Worm (Caenorhabditis elegans): ENCODE results near the gene F55A4.3.

The F55A4.3 gene

DNA sequence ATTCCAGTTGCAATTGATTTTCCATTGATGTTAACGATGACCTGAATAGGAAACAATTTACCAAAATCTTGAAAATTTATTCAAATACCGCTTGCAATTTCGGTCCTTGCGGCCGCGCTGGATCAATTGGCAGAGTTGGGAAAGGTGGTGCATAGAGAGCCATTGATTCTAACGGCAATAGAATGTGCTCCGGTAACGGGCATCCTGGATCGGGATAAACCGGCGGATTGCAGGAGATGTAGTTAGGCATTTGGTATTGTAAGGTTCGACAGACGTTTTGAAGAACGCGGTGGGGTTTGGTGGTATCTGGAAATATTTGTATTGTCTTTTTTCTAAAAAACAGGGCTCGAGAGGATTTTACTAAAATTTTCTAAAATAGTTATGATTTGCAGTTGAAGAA, 6.0 kb upstream of the F55A4.3 start:
- TF ChIP-seq dao-5 (tag; optimal IDR thresholded peaks at IDR 0.05): no peak
- no peak for TF ChIP-seq W03F9.2 (tag; optimal IDR thresholded peaks at IDR 0.05)
- no peak for TF ChIP-seq him-1 (tag; optimal IDR thresholded peaks at IDR 0.05)

DNA sequence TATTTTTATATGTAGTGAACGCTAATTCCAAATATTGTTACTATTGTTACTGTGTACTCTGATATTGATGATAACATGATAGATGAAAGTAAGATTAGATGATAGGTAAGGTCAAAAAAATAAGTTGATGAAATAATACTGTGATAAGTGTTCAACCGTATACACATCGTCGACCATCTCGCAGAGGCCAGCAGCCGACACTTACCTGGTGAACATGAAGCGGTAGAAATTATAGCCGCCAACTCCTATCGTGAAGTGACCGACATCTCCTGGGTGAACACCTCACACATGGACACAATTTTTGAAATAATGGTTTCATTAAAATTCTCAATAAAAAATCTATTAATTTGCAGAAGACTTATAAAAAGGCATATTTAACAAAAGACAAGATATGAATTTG, 2.5 kb upstream of the F55A4.3 start:
- TF ChIP-seq him-1 (tag; optimal IDR thresholded peaks at IDR 0.05) (no peak), dao-5 (tag; optimal IDR thresholded peaks at IDR 0.05) (no peak), W03F9.2 (tag; optimal IDR thresholded peaks at IDR 0.05) (no peak)

DNA sequence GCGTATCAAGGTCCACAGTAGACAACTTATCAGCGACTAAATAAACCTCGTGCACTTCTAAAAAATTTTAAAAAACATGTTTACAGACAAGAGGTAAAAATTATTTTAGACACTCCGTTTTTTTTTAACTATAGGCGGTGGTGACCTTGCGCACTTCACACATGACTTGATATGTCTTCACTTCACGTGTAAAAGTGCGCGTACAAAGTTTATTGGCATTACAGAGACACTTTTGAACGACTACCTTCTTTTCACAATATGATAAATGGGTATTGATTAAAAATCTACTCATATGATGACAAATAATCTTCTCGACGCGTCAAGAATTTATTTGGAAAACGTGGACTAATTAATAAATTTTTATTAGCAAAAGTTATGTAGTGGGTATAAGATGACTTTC, 1.8 kb upstream of the F55A4.3 start:
- TF ChIP-seq W03F9.2 (tag; optimal IDR thresholded peaks at IDR 0.05) (no peak), dao-5 (tag; optimal IDR thresholded peaks at IDR 0.05) (no peak), him-1 (tag; optimal IDR thresholded peaks at IDR 0.05) (no peak)

DNA sequence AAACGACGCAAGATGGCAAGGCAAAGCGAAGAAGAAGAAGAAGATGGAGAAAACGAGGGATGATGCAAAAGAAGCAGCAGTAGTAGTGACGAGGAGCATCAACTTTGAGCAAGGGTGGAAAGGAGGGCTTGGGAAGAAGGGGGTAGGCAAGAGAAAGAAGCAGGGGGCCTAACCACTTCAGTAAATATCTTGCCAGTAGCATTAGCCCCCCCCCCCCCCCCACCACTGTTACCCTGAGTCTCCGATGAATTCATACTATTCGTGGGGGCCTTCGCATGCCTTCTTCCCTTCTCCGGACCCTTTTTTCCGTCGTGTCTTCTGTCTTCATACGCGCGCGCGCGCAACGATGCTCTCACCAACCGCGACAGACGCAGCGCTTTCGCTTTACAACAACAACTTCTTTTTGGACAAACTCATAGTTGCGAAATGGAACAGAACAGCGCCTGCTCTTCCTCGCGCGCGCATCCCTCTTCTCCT, 3.0 kb downstream of the F55A4.3 start:
- TF ChIP-seq dao-5 (tag; optimal IDR thresholded peaks at IDR 0.05) (no peak), him-1 (tag; optimal IDR thresholded peaks at IDR 0.05) (peak; percentile 23), W03F9.2 (tag; optimal IDR thresholded peaks at IDR 0.05) (no peak)

DNA sequence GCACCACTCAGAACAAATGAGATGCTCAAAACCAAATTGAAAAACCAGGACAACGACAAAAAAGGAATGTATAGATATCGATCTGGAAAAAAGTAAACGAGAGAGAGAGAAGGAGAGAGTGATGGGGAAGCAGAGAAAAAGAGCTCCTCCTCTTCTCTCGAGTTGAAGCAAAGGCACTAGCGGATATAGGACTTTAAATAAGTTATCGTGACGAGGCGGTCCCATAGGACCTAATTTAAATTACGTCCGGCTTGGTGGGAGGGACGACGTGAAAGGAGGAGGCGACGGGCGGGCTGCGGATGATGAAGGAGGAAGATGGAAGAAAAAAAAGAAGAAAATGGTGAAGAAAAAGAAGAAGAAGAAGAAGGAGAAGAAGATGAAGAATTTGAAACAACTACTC, 6.3 kb downstream of the F55A4.3 start:
- no peak for TF ChIP-seq W03F9.2 (tag; optimal IDR thresholded peaks at IDR 0.05)
- TF ChIP-seq dao-5 (tag; optimal IDR thresholded peaks at IDR 0.05): no peak
- peak; percentile 56 for TF ChIP-seq him-1 (tag; optimal IDR thresholded peaks at IDR 0.05)

DNA sequence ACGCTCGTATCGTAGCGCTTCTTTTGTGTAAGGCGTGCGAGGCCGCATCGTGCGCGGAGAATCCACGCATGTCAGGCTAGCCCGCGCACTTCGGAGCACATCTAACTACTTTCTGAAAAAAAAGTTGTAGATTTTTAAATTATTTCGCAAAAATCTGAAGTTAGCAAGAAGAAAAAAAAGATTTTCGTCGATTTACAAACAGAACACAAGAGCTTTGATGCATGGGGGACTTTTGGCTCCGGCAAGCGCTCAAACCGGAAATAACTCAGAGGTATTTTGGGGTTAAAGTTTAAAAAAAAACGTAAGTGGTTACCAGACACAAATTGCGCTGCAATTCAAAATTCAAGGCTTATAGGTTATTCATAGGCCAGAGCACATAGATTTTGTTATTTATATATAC, 7.5 kb downstream of the F55A4.3 start, which contains the start of the genes F55A4.13 and nlf-1:
Gene F55A4.13, minus strand, starts transcription at position 101 of the 400 bp plus-strand sequence.
Gene nlf-1, minus strand, starts transcription at position 112 of the 400 bp plus-strand sequence.
- TF ChIP-seq him-1 (tag; optimal IDR thresholded peaks at IDR 0.05) (no peak), W03F9.2 (tag; optimal IDR thresholded peaks at IDR 0.05) (no peak), dao-5 (tag; optimal IDR thresholded peaks at IDR 0.05) (no peak)

DNA sequence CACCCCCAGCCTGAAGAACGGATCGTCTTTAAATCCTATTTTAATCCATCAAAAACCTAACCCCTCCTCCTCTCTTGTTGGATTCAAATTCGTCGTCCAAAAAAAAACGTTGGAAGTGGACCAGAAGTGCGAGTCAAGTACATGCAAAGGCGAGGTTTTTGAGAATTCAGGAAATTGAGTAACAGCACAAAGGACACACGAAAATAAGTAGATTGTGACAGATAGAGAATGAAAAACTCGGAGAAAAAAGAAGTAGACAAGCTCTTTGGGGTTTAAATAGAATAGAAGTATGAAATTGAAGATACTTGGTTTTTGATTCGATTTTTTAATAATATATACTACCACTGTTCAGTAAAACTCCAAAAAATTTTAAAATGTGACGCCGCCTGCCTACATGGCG, 10.2 kb downstream of the F55A4.3 start:
- no peak for TF ChIP-seq him-1 (tag; optimal IDR thresholded peaks at IDR 0.05)
- TF ChIP-seq dao-5 (tag; optimal IDR thresholded peaks at IDR 0.05): no peak
- TF ChIP-seq W03F9.2 (tag; optimal IDR thresholded peaks at IDR 0.05): no peak

DNA sequence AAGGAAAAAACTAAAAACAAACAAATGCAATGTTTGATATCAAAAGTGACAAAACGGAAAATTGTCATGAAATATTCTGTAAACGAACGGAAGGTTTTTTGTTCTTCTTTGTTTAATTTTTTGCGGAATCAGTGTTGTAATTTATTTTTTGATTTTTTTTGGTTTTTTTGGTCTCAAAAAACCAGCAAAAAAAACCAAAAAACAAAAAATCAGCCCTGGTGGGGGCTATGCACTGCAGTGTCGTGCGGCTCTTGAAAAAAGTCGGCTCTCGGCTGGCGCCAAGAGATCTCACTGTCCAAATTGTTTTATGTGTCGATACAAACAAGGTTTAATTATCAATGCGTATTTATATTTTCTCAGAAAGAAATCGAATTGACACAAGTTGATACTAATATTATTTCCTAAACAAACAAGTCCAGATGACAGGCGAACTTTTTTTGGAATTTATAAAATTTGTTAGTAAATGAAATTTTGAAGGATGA, 12.5 kb downstream of the F55A4.3 start:
- TF ChIP-seq him-1 (tag; optimal IDR thresholded peaks at IDR 0.05): no peak
- TF ChIP-seq W03F9.2 (tag; optimal IDR thresholded peaks at IDR 0.05): no peak
- no peak for TF ChIP-seq dao-5 (tag; optimal IDR thresholded peaks at IDR 0.05)

DNA sequence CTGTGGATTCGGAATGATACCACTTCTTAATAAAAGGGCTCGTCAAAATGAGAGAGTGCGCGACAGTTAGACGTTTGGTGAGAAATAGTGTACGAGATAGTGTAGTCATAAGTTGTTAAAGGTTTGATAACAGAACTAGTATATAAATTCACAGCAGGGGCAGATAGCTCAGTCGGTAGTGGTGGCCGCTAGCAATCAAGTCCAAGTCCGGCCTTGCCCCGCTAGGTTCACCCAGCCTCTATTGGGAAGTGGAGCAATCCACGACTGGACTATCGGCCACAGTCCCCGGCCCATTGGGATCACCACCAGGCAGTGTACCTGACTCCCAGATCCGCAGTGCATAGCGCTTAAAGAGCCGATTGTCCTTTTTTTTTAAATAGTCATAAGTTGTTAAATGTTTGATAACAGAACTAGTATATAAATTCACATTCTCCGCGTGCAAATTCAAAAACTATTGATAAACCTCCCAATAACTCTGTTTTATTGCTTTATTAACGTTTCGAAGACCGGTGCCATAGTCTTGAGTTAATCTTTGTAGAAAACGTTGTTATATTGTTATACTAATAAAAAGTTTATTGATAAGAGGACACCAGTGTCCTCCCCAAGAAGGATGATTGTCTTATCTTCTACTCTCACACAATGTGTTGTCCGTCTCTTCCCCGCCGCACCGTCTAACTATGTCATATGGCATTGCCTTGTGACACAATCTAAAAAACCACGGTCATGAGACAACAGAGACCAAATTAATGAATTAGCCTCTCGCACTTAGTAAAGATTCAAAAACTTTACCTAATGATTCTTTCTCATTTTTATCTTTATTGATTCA, 14.1 kb downstream of the F55A4.3 start:
- no peak for TF ChIP-seq him-1 (tag; optimal IDR thresholded peaks at IDR 0.05)
- no peak for TF ChIP-seq W03F9.2 (tag; optimal IDR thresholded peaks at IDR 0.05)
- no peak for TF ChIP-seq dao-5 (tag; optimal IDR thresholded peaks at IDR 0.05)

DNA sequence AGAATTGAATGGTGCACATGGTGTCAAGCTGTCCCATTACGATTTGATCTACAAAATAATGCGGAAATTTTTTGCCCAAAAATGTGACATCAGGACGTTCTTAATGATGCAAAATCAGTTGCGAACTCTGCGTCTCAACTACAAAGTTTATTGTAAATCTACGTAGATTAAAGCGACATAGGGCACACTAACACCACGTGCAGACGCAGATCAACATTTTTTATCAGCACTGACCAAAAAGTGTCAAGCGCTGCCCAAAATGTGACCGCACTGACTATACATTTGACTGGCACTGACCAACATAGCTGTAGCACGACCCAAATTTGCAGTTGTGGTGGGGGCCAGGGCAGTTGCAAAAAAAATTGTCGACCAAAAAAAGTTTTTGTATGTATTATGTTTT, 15.4 kb downstream of the F55A4.3 start:
- TF ChIP-seq dao-5 (tag; optimal IDR thresholded peaks at IDR 0.05): no peak
- no peak for TF ChIP-seq him-1 (tag; optimal IDR thresholded peaks at IDR 0.05)
- TF ChIP-seq W03F9.2 (tag; optimal IDR thresholded peaks at IDR 0.05): no peak

DNA sequence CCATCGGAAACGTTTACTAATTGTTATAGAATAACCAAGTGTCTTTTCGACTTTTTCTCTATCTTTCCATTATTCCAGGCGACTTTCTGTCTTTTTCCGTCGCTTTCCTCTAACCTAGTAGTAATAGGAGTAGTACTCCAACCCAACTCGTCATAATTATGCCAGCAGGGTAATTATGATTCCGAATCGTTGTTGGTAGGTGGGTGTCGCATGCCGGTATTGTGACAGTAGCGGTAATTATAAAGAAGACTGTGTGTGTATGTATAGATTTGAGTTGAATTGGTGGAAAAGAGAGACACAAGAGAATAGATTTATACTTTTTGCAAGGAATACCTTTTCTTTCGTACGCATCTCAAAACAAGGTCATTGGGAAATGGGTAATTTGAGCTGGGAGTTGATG, 19.9 kb downstream of the F55A4.3 start:
- TF ChIP-seq W03F9.2 (tag; optimal IDR thresholded peaks at IDR 0.05) (no peak), him-1 (tag; optimal IDR thresholded peaks at IDR 0.05) (no peak), dao-5 (tag; optimal IDR thresholded peaks at IDR 0.05) (no peak)

DNA sequence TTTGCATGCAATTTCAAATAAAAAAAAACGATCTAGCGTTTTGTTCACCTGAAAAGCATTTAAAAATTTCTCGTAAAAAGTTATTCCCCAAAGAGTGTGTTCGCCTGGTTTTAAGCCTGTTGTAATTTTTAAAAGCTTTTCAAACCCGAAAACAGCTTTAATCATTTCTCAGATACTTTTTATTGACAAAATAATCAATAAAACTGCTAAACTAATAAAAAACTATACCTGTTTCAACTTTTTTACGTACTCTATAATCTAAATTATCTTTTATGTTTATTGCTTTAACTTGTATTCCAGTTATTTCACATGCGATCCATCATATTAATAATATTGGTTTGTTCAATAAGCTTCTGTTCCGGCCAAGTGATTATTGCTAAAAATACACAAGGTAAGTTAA, 20.9 kb downstream of the F55A4.3 start, which contains the start of gene cutl-21:
Gene cutl-21, plus strand, starts transcription at position 301 of the 400 bp plus-strand sequence.
- TF ChIP-seq W03F9.2 (tag; optimal IDR thresholded peaks at IDR 0.05) (no peak), dao-5 (tag; optimal IDR thresholded peaks at IDR 0.05) (no peak), him-1 (tag; optimal IDR thresholded peaks at IDR 0.05) (no peak)

DNA sequence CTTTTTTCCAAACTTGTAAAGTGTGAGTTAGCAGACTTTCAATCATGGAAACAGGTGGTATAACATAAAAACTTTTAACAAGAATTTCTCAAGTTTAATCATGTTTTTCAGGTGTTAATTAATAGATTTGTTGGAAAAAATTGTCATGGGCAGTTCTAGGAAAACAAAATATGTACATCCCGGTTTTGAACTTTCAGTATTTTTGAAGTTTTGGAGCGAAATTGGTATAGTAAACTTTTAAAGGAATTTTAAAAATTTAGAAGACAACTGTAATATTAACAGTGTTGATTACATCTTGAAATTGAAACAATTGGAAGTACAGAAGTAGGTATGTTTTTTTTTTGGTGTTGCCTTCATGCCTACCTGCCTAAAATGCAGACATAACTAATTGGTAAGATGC, 30.2 kb downstream of the F55A4.3 start:
- no peak for TF ChIP-seq dao-5 (tag; optimal IDR thresholded peaks at IDR 0.05)
- no peak for TF ChIP-seq W03F9.2 (tag; optimal IDR thresholded peaks at IDR 0.05)
- TF ChIP-seq him-1 (tag; optimal IDR thresholded peaks at IDR 0.05): no peak

DNA sequence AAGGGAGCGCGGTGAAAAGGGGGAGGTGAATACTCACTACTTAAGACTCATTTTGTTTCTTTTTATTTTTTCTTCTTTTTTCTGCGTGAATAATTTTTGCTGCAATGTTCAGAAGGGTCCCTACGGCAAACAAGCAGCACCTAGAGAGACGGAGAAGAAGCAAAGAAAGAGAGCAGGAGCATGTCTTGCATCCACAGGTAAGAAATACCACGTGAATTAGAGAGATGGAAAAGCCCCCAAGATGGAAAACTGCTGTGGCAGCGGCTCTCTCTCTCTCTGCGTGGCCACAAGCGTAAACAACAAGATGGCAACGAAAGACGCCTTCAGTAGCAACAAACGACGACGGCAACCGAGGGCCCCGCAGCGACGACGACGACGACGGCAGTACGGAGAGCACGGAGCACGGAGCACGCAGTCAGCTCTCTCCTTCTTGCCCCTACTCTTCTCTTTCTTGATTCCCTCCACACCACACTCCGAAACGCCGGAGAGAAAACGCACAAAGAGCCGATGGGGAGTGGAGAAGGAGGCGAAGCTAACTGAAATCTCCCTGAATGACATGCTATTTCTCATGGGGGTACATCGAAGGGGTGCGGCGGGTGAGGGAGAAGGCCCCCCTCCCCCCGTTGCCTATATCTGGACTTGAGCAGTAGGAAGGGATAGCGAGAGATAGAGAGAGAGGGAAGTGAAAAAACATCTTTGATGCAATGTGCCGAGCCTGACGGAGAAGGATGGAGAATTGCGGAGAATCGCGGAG, 32.1 kb downstream of the F55A4.3 start:
- TF ChIP-seq him-1 (tag; optimal IDR thresholded peaks at IDR 0.05) (peak; percentile 79), dao-5 (tag; optimal IDR thresholded peaks at IDR 0.05) (no peak)
